Worm (Caenorhabditis elegans) whole organism, L2 larva: ENCODE measurements around the gene T19C9.8.

Experiments used
- ama-1 ChIP-seq: fragments of 150-350 bp; optimal IDR thresholded peaks from 2 replicates; lab custom pipeline; 2018; ENCODE audit warnings: inconsistent platforms
- dmd-4 ChIP-seq: sonication (generic microtip); optimal IDR thresholded peaks from 2 replicates; lab custom pipeline; 2017; ENCODE audit warnings: missing biosample characterization, missing genetic modification characterization
- elt-3 ChIP-seq: sonication (generic microtip); optimal IDR thresholded peaks from 2 replicates; lab custom pipeline; 2017; ENCODE audit warnings: missing biosample characterization, missing genetic modification characterization
- gmeb-1 ChIP-seq: fragments of 150-350 bp; optimal IDR thresholded peaks from 2 replicates; lab custom pipeline; 2014; ENCODE audit warnings: missing biosample characterization, missing genetic modification characterization
- lin-39 ChIP-seq: fragments of 150-350 bp; optimal IDR thresholded peaks from 2 replicates; lab custom pipeline; 2014; ENCODE audit warnings: missing biosample characterization, missing genetic modification reagents, missing genetic modification characterization
- nhr-11 ChIP-seq: fragments of 150-350 bp; optimal IDR thresholded peaks from 2 replicates; lab custom pipeline; 2014; ENCODE audit warnings: missing biosample characterization, missing genetic modification characterization
- nhr-12 ChIP-seq: fragments of 150-350 bp; optimal IDR thresholded peaks from 2 replicates; lab custom pipeline; 2014; ENCODE audit warnings: missing biosample characterization, missing genetic modification characterization
- nhr-237 ChIP-seq: fragments of 150-350 bp; optimal IDR thresholded peaks from 2 replicates; lab custom pipeline; 2014; ENCODE audit warnings: missing biosample characterization, missing genetic modification characterization
- nhr-25 ChIP-seq: fragments of 150-350 bp; sonication (generic microtip); optimal IDR thresholded peaks from 3 replicates; lab custom pipeline; 2014; ENCODE audit warnings: missing biosample characterization, missing genetic modification characterization
- unc-39 ChIP-seq: fragments of 150-350 bp; optimal IDR thresholded peaks from 2 replicates; lab custom pipeline; 2014; ENCODE audit warnings: missing biosample characterization, missing genetic modification characterization
- unc-62 ChIP-seq: fragments of 150-350 bp; optimal IDR thresholded peaks from 2 replicates; lab custom pipeline; 2014; ENCODE audit warnings: missing biosample characterization, missing genetic modification reagents, missing genetic modification characterization
- ztf-4 ChIP-seq: fragments of 150-350 bp; optimal IDR thresholded peaks from 2 replicates; lab custom pipeline; 2014; ENCODE audit warnings: missing biosample characterization, missing genetic modification characterization

ce11 chrV:17251364-17251961, 12.6 kb downstream of the T19C9.8 start, which contains the start of gene Y61B8A.6:
- TF ChIP-seq nhr-12 (tag; lab: Kevin White, UChicago) (no peak), lin-39 (tag; lab: Kevin White, UChicago) (no peak), nhr-25 (tag; lab: Kevin White, UChicago) (no peak), gmeb-1 (tag; lab: Kevin White, UChicago) (no peak), nhr-11 (tag; lab: Kevin White, UChicago) (no peak), dmd-4 (no peak), ztf-4 (tag; lab: Kevin White, UChicago) (no peak), unc-62 (GFP tag; lab: Kevin White, UChicago) (no peak), unc-39 (tag; lab: Kevin White, UChicago) (no peak), ama-1 (lab: Kevin White, UChicago) (no peak), nhr-237 (no peak), elt-3 (no peak)
